Fruit fly (Drosophila melanogaster): ENCODE data around the gene CG34426.

- TF ChIP-seq CG8478 (optimal IDR thresholded peaks at IDR 0.05) = no peak
- no peak for TF ChIP-seq CTCF (optimal IDR thresholded peaks at IDR 0.05)
Measured at dm6 chr3L:8834486-8834885, 32.2 kb downstream of the CG34426 start.

Data from S2 (cell line).